Worm (Caenorhabditis elegans) whole organism, early embryonic: Measurements from ENCODE around the gene bgnt-1.4.

ENCODE experiments used
- B0310.2 ChIP-seq: sonication (generic microtip); optimal IDR thresholded peaks from 2 replicates; lab custom pipeline; 2016; ENCODE audit warnings: mild to moderate bottlenecking, missing genetic modification characterization, missing compliant biosample characterization
- F13C5.2 ChIP-seq: sonication (generic microtip); optimal IDR thresholded peaks from 2 replicates; lab custom pipeline; 2017; ENCODE audit warnings: mild to moderate bottlenecking, missing genetic modification characterization, inconsistent platforms, missing compliant biosample characterization
- aly-1 ChIP-seq: sonication (generic microtip); optimal IDR thresholded peaks from 2 replicates; lab custom pipeline; 2016; ENCODE audit warnings: missing genetic modification characterization, missing compliant biosample characterization
- ama-1 ChIP-seq: fragments of 150-350 bp; optimal IDR thresholded peaks from 2 replicates; lab custom pipeline; 2014
- ceh-13 ChIP-seq: fragments of 200-800 bp; sonication (Bioruptor generic); optimal IDR thresholded peaks from 2 replicates; lab custom pipeline; 2018; ENCODE audit warnings: mild to moderate bottlenecking, missing genetic modification characterization, missing compliant biosample characterization
- ceh-36 ChIP-seq: sonication (generic microtip); optimal IDR thresholded peaks from 2 replicates; lab custom pipeline; 2016; ENCODE audit warnings: missing genetic modification characterization, inconsistent platforms, missing compliant biosample characterization
- ets-7 ChIP-seq: sonication (generic microtip); optimal IDR thresholded peaks from 2 replicates; lab custom pipeline; 2016; ENCODE audit warnings: missing genotype, missing genetic modification characterization, missing compliant biosample characterization
- flt-1 ChIP-seq: fragments of 200-800 bp; sonication (Bioruptor generic); IDR thresholded peaks from 2 replicates; pipeline ENCODE4 v1.3.6; 2022; ENCODE audit warnings: missing genetic modification characterization, missing compliant biosample characterization
- hmbx-1 ChIP-seq: sonication (generic microtip); optimal IDR thresholded peaks from 2 replicates; lab custom pipeline; 2016; ENCODE audit warnings: mild to moderate bottlenecking, missing genetic modification characterization, missing compliant biosample characterization
- hmg-4 ChIP-seq: fragments of 200-800 bp; sonication (Bioruptor generic); optimal IDR thresholded peaks from 2 replicates; lab custom pipeline; 2018; ENCODE audit warnings: mild to moderate bottlenecking, missing genetic modification characterization, missing compliant biosample characterization
- hnd-1 ChIP-seq: sonication (generic microtip); optimal IDR thresholded peaks from 2 replicates; lab custom pipeline; 2016; ENCODE audit warnings: missing genetic modification characterization, missing compliant biosample characterization
- pes-1 ChIP-seq: fragments of 200-800 bp; sonication (Bioruptor generic); IDR thresholded peaks from 2 replicates; pipeline ENCODE4 v1.3.6; 2022; ENCODE audit warnings: missing genetic modification reagents, missing genetic modification characterization, missing compliant biosample characterization
- scrt-1 ChIP-seq: fragments of 200-800 bp; sonication (Bioruptor generic); IDR thresholded peaks from 2 replicates; pipeline ENCODE4 v1.3.6; 2022; ENCODE audit warnings: missing genetic modification characterization, missing compliant biosample characterization
- sea-1 ChIP-seq: fragments of 200-800 bp; sonication (Bioruptor generic); conservative IDR thresholded peaks from 2 replicates; pipeline ENCODE4 v1.3.6; 2022; ENCODE audit warnings: missing genetic modification characterization, missing compliant biosample characterization
- tbx-11 ChIP-seq: fragments of 200-800 bp; sonication (Bioruptor generic); IDR thresholded peaks from 2 replicates; pipeline ENCODE4 v1.3.6; 2022; ENCODE audit warnings: missing genetic modification characterization, missing compliant biosample characterization
- tbx-37 ChIP-seq: fragments of 200-800 bp; sonication (Bioruptor generic); conservative IDR thresholded peaks from 2 replicates; pipeline ENCODE4 v1.3.6; 2022; ENCODE audit warnings: missing genetic modification reagents, missing genetic modification characterization, missing compliant biosample characterization
- tra-4 ChIP-seq: sonication (generic microtip); optimal IDR thresholded peaks from 2 replicates; lab custom pipeline; 2017; ENCODE audit warnings: missing genetic modification characterization, missing compliant biosample characterization

Gene bgnt-1.4

DNA sequence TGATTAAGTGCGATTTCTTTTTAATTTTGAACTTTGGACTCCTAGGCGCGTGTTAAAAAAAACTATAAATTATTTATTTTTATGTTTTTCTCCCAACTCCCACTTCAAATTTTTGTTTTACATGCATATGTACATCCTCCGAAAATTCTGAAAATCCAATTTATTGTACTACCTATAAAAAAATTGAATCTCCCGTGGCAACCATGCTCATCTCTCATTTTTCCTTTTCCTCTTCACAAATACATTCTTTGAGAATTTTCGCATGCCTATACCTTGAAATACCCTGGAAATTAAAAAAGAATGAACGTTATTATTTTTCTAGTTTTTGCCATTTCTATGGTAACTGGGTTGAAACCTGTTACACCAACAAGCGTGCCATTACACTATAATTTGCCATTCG lies 28.0 kb downstream of the bgnt-1.4 start, which contains the start of gene R02F11.10:
R02F11.10 (plus strand) TSS at position 301 of the 400 bp plus-strand sequence.
- TF ChIP-seq F13C5.2 (tag; lab: Kevin White, UChicago) (no peak), hmg-4 (GFP tag; lab: Kevin White, UChicago) (no peak), hnd-1 (tag; lab: Kevin White, UChicago) (no peak), scrt-1 (GFP tag; lab: Robert Waterston, UW) (no peak), hmbx-1 (tag; lab: Kevin White, UChicago) (no peak), pes-1 (GFP tag; lab: Robert Waterston, UW) (no peak), ets-7 (no peak), aly-1 (tag; lab: Kevin White, UChicago) (no peak), flt-1 (GFP tag; lab: Robert Waterston, UW) (no peak), ceh-36 (tag; lab: Kevin White, UChicago) (no peak), ama-1 (lab: Kevin White, UChicago) (no peak), tbx-37 (GFP tag; lab: Robert Waterston, UW) (no peak), tbx-11 (no peak), tra-4 (no peak), B0310.2 (tag; lab: Kevin White, UChicago) (no peak), ceh-13 (GFP tag; lab: Kevin White, UChicago) (no peak), sea-1 (GFP tag; lab: Robert Waterston, UW) (no peak)

DNA sequence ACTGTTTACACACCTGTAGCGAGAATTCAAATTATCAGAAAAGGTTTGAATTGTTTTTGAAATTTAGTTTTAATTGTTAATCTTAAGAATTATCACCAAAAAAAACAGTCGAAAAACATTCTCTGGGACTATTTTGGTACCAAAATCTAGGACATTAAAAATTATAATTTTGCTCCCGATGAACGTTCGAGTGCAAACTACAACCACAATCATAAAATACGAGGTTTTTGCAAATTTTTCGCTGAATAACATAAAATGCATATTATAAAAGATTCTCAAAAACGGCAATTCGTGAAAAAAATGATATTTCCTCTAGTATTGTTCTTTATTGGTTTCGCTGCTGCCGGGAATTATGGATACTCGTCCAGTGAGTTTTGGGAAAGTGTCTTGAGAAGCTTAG lies 29.6 kb downstream of the bgnt-1.4 start, which contains the start of gene R02F11.12:
R02F11.12 (plus strand) TSS at position 301 of the 400 bp plus-strand sequence.
- TF ChIP-seq hnd-1 (tag; lab: Kevin White, UChicago) (no peak), F13C5.2 (tag; lab: Kevin White, UChicago) (no peak), ets-7 (no peak), hmbx-1 (tag; lab: Kevin White, UChicago) (no peak), tra-4 (no peak), pes-1 (GFP tag; lab: Robert Waterston, UW) (no peak), scrt-1 (GFP tag; lab: Robert Waterston, UW) (no peak), tbx-11 (no peak), aly-1 (tag; lab: Kevin White, UChicago) (no peak), ceh-36 (tag; lab: Kevin White, UChicago) (no peak), ama-1 (lab: Kevin White, UChicago) (no peak), ceh-13 (GFP tag; lab: Kevin White, UChicago) (no peak), hmg-4 (GFP tag; lab: Kevin White, UChicago) (no peak), flt-1 (GFP tag; lab: Robert Waterston, UW) (no peak), B0310.2 (tag; lab: Kevin White, UChicago) (no peak), sea-1 (GFP tag; lab: Robert Waterston, UW) (no peak), tbx-37 (GFP tag; lab: Robert Waterston, UW) (no peak)

DNA sequence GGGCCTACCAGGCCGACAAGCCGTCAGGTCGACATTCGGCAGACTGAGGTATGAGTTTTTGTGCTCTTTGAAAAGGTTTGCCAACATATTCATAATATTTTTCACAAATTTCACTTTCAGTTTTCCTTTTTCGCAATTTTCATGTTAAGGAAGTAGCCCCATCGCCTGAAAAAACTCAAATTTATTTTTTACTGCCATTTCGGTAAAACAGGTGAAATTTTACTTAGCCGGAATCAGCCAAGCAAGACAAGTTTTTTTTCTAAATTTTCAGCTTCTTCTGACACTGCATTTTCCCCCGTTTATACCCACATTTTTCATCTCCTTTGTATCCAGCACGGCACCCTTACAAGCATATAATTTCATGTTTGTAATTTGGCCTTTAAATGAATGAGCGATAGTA lies 30.8 kb downstream of the bgnt-1.4 start, which contains the start of gene R02F11.11:
R02F11.11 (plus strand) TSS at position 301 of the 400 bp plus-strand sequence.
- TF ChIP-seq pes-1 (GFP tag; lab: Robert Waterston, UW), result no peak
- no peak for TF ChIP-seq flt-1 (GFP tag; lab: Robert Waterston, UW)
- TF ChIP-seq F13C5.2 (tag; lab: Kevin White, UChicago), result no peak
- TF ChIP-seq tbx-37 (GFP tag; lab: Robert Waterston, UW), result no peak
- TF ChIP-seq B0310.2 (tag; lab: Kevin White, UChicago), result no peak
- TF ChIP-seq aly-1 (tag; lab: Kevin White, UChicago), result no peak
- no peak for TF ChIP-seq ceh-36 (tag; lab: Kevin White, UChicago)
- no peak for TF ChIP-seq ets-7
- no peak for TF ChIP-seq tra-4
- TF ChIP-seq hmbx-1 (tag; lab: Kevin White, UChicago), result no peak
- TF ChIP-seq scrt-1 (GFP tag; lab: Robert Waterston, UW), result no peak
- TF ChIP-seq sea-1 (GFP tag; lab: Robert Waterston, UW), result no peak
- no peak for TF ChIP-seq ceh-13 (GFP tag; lab: Kevin White, UChicago)
- no peak for TF ChIP-seq hnd-1 (tag; lab: Kevin White, UChicago)
- no peak for TF ChIP-seq hmg-4 (GFP tag; lab: Kevin White, UChicago)
- no peak for TF ChIP-seq ama-1 (lab: Kevin White, UChicago)

DNA sequence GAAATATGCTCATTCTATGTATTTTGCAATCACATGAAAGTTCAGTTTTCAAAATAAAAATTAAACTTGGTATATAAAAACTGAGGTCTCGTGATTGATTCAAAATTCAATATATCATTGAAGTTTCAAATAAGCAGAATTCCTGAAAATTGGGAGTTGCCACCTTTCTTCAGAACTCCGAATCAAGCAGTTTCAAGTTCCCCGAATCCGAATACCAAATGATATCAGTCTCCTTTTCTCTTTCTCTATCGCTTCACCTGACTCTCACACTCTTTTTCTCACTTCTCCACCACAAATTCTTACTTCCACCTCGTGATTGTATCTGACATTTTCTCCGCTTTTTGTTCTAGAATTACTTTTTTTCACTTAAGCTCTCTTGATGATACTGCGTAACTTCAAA lies 33.5 kb downstream of the bgnt-1.4 start, which contains the start of gene R02F11.2:
R02F11.2 (plus strand) TSS at position 292 of the 400 bp plus-strand sequence.
- TF ChIP-seq sea-1 (GFP tag; lab: Robert Waterston, UW), result no peak

DNA sequence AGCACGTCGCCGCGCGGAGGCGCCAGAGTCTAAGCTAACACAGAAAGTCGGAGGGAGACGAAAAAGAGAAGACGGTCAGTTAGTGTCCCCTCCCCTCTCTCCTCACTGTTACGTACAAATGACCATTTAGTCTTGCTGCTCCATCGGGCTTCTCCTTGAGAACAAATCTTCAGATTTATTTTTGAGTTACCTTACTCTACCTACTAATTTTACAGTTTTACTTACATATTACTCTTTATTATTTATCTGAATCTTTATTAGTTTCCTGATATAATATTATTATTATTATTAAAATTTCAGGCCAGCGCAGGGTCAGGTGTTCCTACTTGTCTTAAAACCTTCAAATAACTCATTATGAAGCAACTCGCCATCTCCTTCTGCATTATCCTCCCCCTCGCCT lies 40.0 kb downstream of the bgnt-1.4 start, which contains the start of gene R02F11.1:
R02F11.1 (plus strand) TSS at position 301 of the 400 bp plus-strand sequence.
- TF ChIP-seq ceh-13 (GFP tag; lab: Kevin White, UChicago) (no peak), scrt-1 (GFP tag; lab: Robert Waterston, UW) (no peak), F13C5.2 (tag; lab: Kevin White, UChicago) (no peak), aly-1 (tag; lab: Kevin White, UChicago) (no peak), hmbx-1 (tag; lab: Kevin White, UChicago) (no peak)

DNA sequence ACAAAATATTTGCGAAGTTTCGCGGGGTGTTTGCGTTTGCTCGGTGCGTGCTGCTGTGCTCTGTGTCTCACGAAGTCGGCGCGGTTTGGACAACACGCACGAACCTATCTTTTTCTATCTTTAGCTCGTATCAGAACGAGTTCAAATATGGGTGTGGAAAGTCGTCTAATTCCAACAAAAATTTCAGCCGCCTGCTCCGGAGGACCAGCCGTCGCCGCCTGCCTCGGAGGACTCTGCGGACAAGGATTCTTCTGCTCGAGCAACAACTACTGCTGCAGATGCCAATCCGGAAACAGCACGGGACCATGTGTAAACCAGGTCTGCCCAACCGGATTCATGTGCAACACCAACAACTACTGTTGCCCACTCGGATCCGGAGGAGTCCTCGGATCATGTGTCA lies 41.2 kb downstream of the bgnt-1.4 start:
- TF ChIP-seq hnd-1 (tag; lab: Kevin White, UChicago) (no peak), flt-1 (GFP tag; lab: Robert Waterston, UW) (no peak), tbx-11 (no peak), pes-1 (GFP tag; lab: Robert Waterston, UW) (no peak), tbx-37 (GFP tag; lab: Robert Waterston, UW) (no peak), scrt-1 (GFP tag; lab: Robert Waterston, UW) (no peak)

DNA sequence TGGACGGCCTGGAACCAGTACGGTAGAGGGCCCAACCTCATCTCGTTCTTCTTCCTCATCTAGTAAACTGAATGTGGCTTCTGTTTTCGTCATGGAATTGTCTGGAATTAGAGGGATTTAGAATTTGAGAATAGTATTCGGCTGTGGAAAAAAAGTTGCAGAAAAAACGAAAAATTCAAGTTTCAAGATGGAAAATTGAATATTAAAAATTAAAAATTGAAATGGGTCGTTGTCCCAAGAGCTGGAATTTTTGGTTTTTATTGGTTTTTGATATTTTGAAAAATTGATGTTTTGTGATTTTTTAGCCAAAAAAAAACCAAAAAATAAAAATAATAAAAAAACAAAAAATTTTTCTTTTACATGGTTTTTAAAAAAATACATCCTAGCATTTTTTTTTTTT lies 45.1 kb downstream of the bgnt-1.4 start, which contains the start of gene R02F11.3:
R02F11.3 (minus strand) TSS at position 101 of the 400 bp plus-strand sequence.
- TF ChIP-seq scrt-1 (GFP tag; lab: Robert Waterston, UW), result no peak
- TF ChIP-seq flt-1 (GFP tag; lab: Robert Waterston, UW), result no peak
- no peak for TF ChIP-seq hmbx-1 (tag; lab: Kevin White, UChicago)
- TF ChIP-seq tbx-11, result no peak
- no peak for TF ChIP-seq pes-1 (GFP tag; lab: Robert Waterston, UW)
- TF ChIP-seq hnd-1 (tag; lab: Kevin White, UChicago), result no peak
- no peak for TF ChIP-seq ceh-36 (tag; lab: Kevin White, UChicago)
- TF ChIP-seq aly-1 (tag; lab: Kevin White, UChicago), result no peak
- TF ChIP-seq ceh-13 (GFP tag; lab: Kevin White, UChicago), result no peak
